Fruit fly (Drosophila melanogaster) whole organism: Measurements from ENCODE around the gene CG42536.

Experiments
- CG8478 ChIP-seq: fragments of >200 bp; optimal IDR thresholded peaks from 2 replicates; lab custom pipeline; 2018; ENCODE audit warnings: inconsistent platforms
- Dll ChIP-seq: fragments of >200 bp; optimal IDR thresholded peaks from 2 replicates; lab custom pipeline; 2017
- psq ChIP-seq: fragments of >200 bp; optimal IDR thresholded peaks from 2 replicates; lab custom pipeline; 2017
- usp ChIP-seq: fragments of >200 bp; optimal IDR thresholded peaks from 2 replicates; lab custom pipeline; 2017; ENCODE audit warnings: missing biosample characterization, missing genetic modification characterization, mixed read lengths

DNA sequence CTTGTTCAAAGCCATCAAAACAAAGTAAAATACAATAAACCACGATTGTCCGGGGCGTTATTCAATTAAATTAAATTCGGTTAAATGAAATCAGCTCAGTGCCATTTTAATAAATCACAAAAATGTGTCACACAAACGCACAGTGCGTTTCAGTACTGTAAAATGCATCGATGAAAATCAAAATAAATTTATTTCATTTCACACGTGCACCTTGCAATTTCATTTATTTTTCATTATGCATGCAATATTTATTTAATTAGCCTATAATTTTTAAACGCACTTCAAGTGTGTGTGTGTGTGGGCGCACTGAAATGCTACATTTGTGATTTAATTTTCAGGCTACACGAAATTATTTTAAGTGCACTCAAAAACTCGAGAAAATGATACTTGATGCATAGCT, 24.6 kb upstream of the CG42536 start:
- TF ChIP-seq Dll (no peak), psq (lab: Kevin White, UChicago) (no peak), CG8478 (no peak), usp (GFP tag; lab: Kevin White, UChicago) (no peak)
